Worm (Caenorhabditis elegans) whole organism, L4 larva: Measurements from ENCODE around the gene F56C4.1.

Experiments used
- ama-1 ChIP-seq: fragments of 150-350 bp; optimal IDR thresholded peaks from 2 replicates; lab custom pipeline; 2014; ENCODE audit warnings: inconsistent platforms, mixed read lengths
- ces-1 ChIP-seq: fragments of 150-350 bp; sonication (generic microtip); optimal IDR thresholded peaks from 4 replicates; lab custom pipeline; 2014; ENCODE audit warnings: missing biosample characterization, missing genetic modification reagents, missing genetic modification characterization
- daf-19 ChIP-seq: fragments of 200-800 bp; sonication (Bioruptor generic); conservative IDR thresholded peaks from 2 replicates; pipeline ENCODE4 v1.3.6; 2022; ENCODE audit warnings: missing genetic modification characterization, missing compliant biosample characterization
- dmd-9 ChIP-seq: fragments of 200-800 bp; sonication (Bioruptor generic); IDR thresholded peaks from 2 replicates; pipeline ENCODE4 v1.3.6; 2022; ENCODE audit warnings: missing genetic modification reagents, missing genetic modification characterization, missing compliant biosample characterization
- dpl-1 ChIP-seq: fragments of 150-350 bp; optimal IDR thresholded peaks from 2 replicates; lab custom pipeline; 2014; ENCODE audit warnings: missing biosample characterization, missing genetic modification reagents, missing genetic modification characterization
- fos-1 ChIP-seq: fragments of 150-350 bp; optimal IDR thresholded peaks from 2 replicates; lab custom pipeline; 2014; ENCODE audit warnings: missing biosample characterization, missing genetic modification characterization
- unc-130 ChIP-seq: sonication (generic microtip); optimal IDR thresholded peaks from 2 replicates; lab custom pipeline; 2016; ENCODE audit warnings: missing genetic modification reagents, missing genetic modification characterization, missing compliant biosample characterization
- unc-39 ChIP-seq: sonication (generic microtip); optimal IDR thresholded peaks from 2 replicates; lab custom pipeline; 2017; ENCODE audit warnings: missing biosample characterization, missing genetic modification characterization
- ztf-11 ChIP-seq: fragments of 150-350 bp; optimal IDR thresholded peaks from 2 replicates; lab custom pipeline; 2014; ENCODE audit warnings: missing biosample characterization, missing genetic modification characterization

ce11 chrIV:10593570-10593969 lies 43.2 kb upstream of the F56C4.1 start, which contains the start of gene C43F9.7:
- TF ChIP-seq fos-1 (tag; lab: Kevin White, UChicago) (no peak), ztf-11 (tag; lab: Kevin White, UChicago) (no peak), ces-1 (GFP tag; lab: Kevin White, UChicago) (no peak), unc-130 (GFP tag; lab: Kevin White, UChicago) (no peak), ama-1 (no peak), daf-19 (GFP tag; lab: Robert Waterston, UW) (no peak), dmd-9 (no peak), dpl-1 (GFP tag; lab: Kevin White, UChicago) (no peak), unc-39 (tag; lab: Kevin White, UChicago) (no peak)
